Fruit fly (Drosophila melanogaster) whole organism, embryonic: ENCODE results near the gene CG34041.

Experiments used
- Atf3 ChIP-seq: fragments of 200-800 bp; sonication (Bioruptor generic); optimal IDR thresholded peaks from 3 replicates; lab custom pipeline; 2016; ENCODE audit warnings: missing biosample characterization, missing genetic modification characterization
- CG11456 ChIP-seq: fragments of 200-800 bp; sonication (Bioruptor generic); IDR thresholded peaks from 3 replicates; pipeline ENCODE4 v1.3.6; 2022; ENCODE audit warnings: missing biosample characterization, missing genetic modification characterization
- CG12219 ChIP-seq: fragments of 200-800 bp; sonication (Bioruptor generic); optimal IDR thresholded peaks from 3 replicates; lab custom pipeline; 2018; ENCODE audit warnings: missing biosample characterization, mild to moderate bottlenecking, missing genetic modification characterization
- CG12744 ChIP-seq: fragments of 200-800 bp; sonication (Bioruptor generic); optimal IDR thresholded peaks from 2 replicates; lab custom pipeline; 2016; ENCODE audit warnings: missing biosample characterization, missing genetic modification characterization
- CG12769 ChIP-seq: fragments of 200-800 bp; sonication (Bioruptor generic); optimal IDR thresholded peaks from 2 replicates; lab custom pipeline; 2019; ENCODE audit warnings: missing biosample characterization, mild to moderate bottlenecking, missing genetic modification characterization, moderate library complexity
- CG13296 ChIP-seq: fragments of 200-800 bp; sonication (Bioruptor generic); optimal IDR thresholded peaks from 3 replicates; lab custom pipeline; 2018; ENCODE audit warnings: missing biosample characterization, mild to moderate bottlenecking, missing genetic modification characterization
- CG13894 ChIP-seq: fragments of 200-800 bp; sonication (Bioruptor generic); optimal IDR thresholded peaks from 3 replicates; lab custom pipeline; 2018; ENCODE audit warnings: missing biosample characterization, mild to moderate bottlenecking, missing genetic modification characterization, moderate library complexity
- CG14014 ChIP-seq: fragments of 200-800 bp; sonication (Bioruptor generic); IDR thresholded peaks from 2 replicates; pipeline ENCODE4 v1.3.6; 2022; ENCODE audit warnings: missing biosample characterization, missing genetic modification characterization
- CG15011 ChIP-seq: fragments of 200-800 bp; sonication (Bioruptor generic); optimal IDR thresholded peaks from 3 replicates; lab custom pipeline; 2018; ENCODE audit warnings: missing biosample characterization, mild to moderate bottlenecking, missing genetic modification characterization
- CG17385 ChIP-seq: fragments of 200-800 bp; sonication (Bioruptor generic); optimal IDR thresholded peaks from 3 replicates; lab custom pipeline; 2018; ENCODE audit warnings: missing biosample characterization, mild to moderate bottlenecking, missing genetic modification characterization
- CG18599 ChIP-seq: fragments of 200-800 bp; sonication (Bioruptor generic); optimal IDR thresholded peaks from 3 replicates; lab custom pipeline; 2017; ENCODE audit warnings: missing biosample characterization, missing genetic modification characterization, mild to moderate bottlenecking, moderate library complexity, missing genetic modification reagents
- CG34422 ChIP-seq: fragments of 200-800 bp; sonication (Bioruptor generic); IDR thresholded peaks from 3 replicates; pipeline ENCODE4 v1.3.6; 2022; ENCODE audit warnings: missing biosample characterization, missing genetic modification characterization
- CG4282 ChIP-seq: fragments of 200-800 bp; sonication (Bioruptor generic); optimal IDR thresholded peaks from 2 replicates; lab custom pipeline; 2016; ENCODE audit warnings: missing biosample characterization, missing genetic modification characterization
- CG5180 ChIP-seq: fragments of 200-800 bp; sonication (Bioruptor generic); optimal IDR thresholded peaks from 3 replicates; lab custom pipeline; 2017; ENCODE audit warnings: missing biosample characterization, missing genetic modification characterization, mild to moderate bottlenecking, moderate library complexity, missing genetic modification reagents
- CG5245 ChIP-seq: fragments of 200-800 bp; sonication (Bioruptor generic); optimal IDR thresholded peaks from 3 replicates; lab custom pipeline; 2016; ENCODE audit warnings: missing biosample characterization, missing genetic modification characterization
- CG6254 ChIP-seq: fragments of 200-800 bp; sonication (Bioruptor generic); optimal IDR thresholded peaks from 3 replicates; lab custom pipeline; 2017; ENCODE audit warnings: mild to moderate bottlenecking, missing biosample characterization, missing genetic modification reagents, missing genetic modification characterization
- CG7357 ChIP-seq: fragments of 200-800 bp; sonication (Bioruptor generic); IDR thresholded peaks from 3 replicates; pipeline ENCODE4 v1.3.6; 2022; ENCODE audit warnings: missing biosample characterization, missing genetic modification characterization
- CG8281 ChIP-seq: fragments of 200-800 bp; sonication (Bioruptor generic); optimal IDR thresholded peaks from 2 replicates; lab custom pipeline; 2018; ENCODE audit warnings: missing biosample characterization, mild to moderate bottlenecking, missing genetic modification characterization, moderate library complexity
- CG8359 ChIP-seq: fragments of 200-800 bp; sonication (Bioruptor generic); optimal IDR thresholded peaks from 2 replicates; lab custom pipeline; 2017; ENCODE audit warnings: missing biosample characterization, mild to moderate bottlenecking, missing genetic modification characterization, borderline replicate concordance
- CG9876 ChIP-seq: fragments of 200-800 bp; sonication (Bioruptor generic); optimal IDR thresholded peaks from 2 replicates; lab custom pipeline; 2016; ENCODE audit warnings: missing biosample characterization, missing genetic modification characterization
- D19B ChIP-seq: fragments of 200-800 bp; sonication (Bioruptor generic); optimal IDR thresholded peaks from 2 replicates; lab custom pipeline; 2017; ENCODE audit warnings: missing biosample characterization, mild to moderate bottlenecking, missing genetic modification characterization
- Deaf1 ChIP-seq: fragments of 200-800 bp; optimal IDR thresholded peaks from 3 replicates; lab custom pipeline; 2019; ENCODE audit warnings: missing biosample characterization, mild to moderate bottlenecking, missing genetic modification characterization, moderate library complexity
- Dp ChIP-seq: fragments of 200-800 bp; sonication (Bioruptor generic); optimal IDR thresholded peaks from 2 replicates; lab custom pipeline; 2018; ENCODE audit warnings: missing biosample characterization, mild to moderate bottlenecking, missing genetic modification characterization, moderate library complexity
- HLH3B ChIP-seq: fragments of 200-800 bp; sonication (Bioruptor generic); IDR thresholded peaks from 2 replicates; pipeline ENCODE4 v1.3.6; 2022; ENCODE audit warnings: missing biosample characterization, missing genetic modification characterization
- Hr39 ChIP-seq: fragments of >200 bp; optimal IDR thresholded peaks from 2 replicates; lab custom pipeline; 2017
- Jarid2 ChIP-seq: fragments of 200-800 bp; sonication (Bioruptor generic); optimal IDR thresholded peaks from 3 replicates; lab custom pipeline; 2017; ENCODE audit warnings: mild to moderate bottlenecking, missing biosample characterization, missing genetic modification reagents, missing genetic modification characterization
- MESR4 ChIP-seq: fragments of 200-800 bp; sonication (Bioruptor generic); optimal IDR thresholded peaks from 2 replicates; lab custom pipeline; 2018; ENCODE audit warnings: missing biosample characterization, mild to moderate bottlenecking, missing genetic modification characterization, moderate library complexity
- Max ChIP-seq: fragments of 200-800 bp; sonication (Bioruptor generic); optimal IDR thresholded peaks from 2 replicates; lab custom pipeline; 2016; ENCODE audit warnings: missing biosample characterization, mild to moderate bottlenecking, missing genetic modification characterization
- Med ChIP-seq: fragments of 200-800 bp; sonication (Bioruptor generic); peaks from one replicate; lab custom pipeline; 2016; ENCODE audit warnings: missing biosample characterization, missing genetic modification characterization, mild to moderate bottlenecking, inconsistent platforms, moderate library complexity
- Mrtf ChIP-seq: fragments of 200-800 bp; sonication (Bioruptor generic); IDR thresholded peaks from 3 replicates; pipeline ENCODE4 v1.3.6; 2022; ENCODE audit warnings: missing biosample characterization, missing genetic modification characterization
- NC2α ChIP-seq: fragments of 200-800 bp; sonication (Bioruptor generic); optimal IDR thresholded peaks from 2 replicates; lab custom pipeline; 2016; ENCODE audit warnings: missing biosample characterization, missing genetic modification characterization
- Ptx1 ChIP-seq: fragments of 200-800 bp; sonication (Bioruptor generic); IDR thresholded peaks from 2 replicates; pipeline ENCODE4 v1.3.6; 2022; ENCODE audit warnings: missing biosample characterization, missing genetic modification characterization
- Six4 ChIP-seq: fragments of 200-800 bp; sonication (Bioruptor generic); optimal IDR thresholded peaks from 2 replicates; lab custom pipeline; 2016; ENCODE audit warnings: missing biosample characterization, missing genetic modification characterization
- Ssrp ChIP-seq: fragments of 200-800 bp; sonication (Bioruptor generic); optimal IDR thresholded peaks from 2 replicates; lab custom pipeline; 2018; ENCODE audit warnings: missing biosample characterization, mild to moderate bottlenecking, missing genetic modification characterization, moderate library complexity
- Usf ChIP-seq: fragments of 200-800 bp; sonication (Bioruptor generic); optimal IDR thresholded peaks from 2 replicates; lab custom pipeline; 2017; ENCODE audit warnings: missing genotype, missing biosample characterization, missing genetic modification characterization
- abd-A ChIP-seq: fragments of 200-800 bp; sonication (Bioruptor generic); optimal IDR thresholded peaks from 3 replicates; lab custom pipeline; 2019; ENCODE audit warnings: missing biosample characterization, mild to moderate bottlenecking, missing genetic modification characterization, moderate library complexity
- aop ChIP-seq: fragments of 200-800 bp; sonication (Bioruptor generic); IDR thresholded peaks from 2 replicates; pipeline ENCODE4 v1.3.6; 2022; ENCODE audit warnings: missing biosample characterization, missing genetic modification characterization
- ara ChIP-seq: fragments of 200-800 bp; sonication (Bioruptor generic); IDR thresholded peaks from 2 replicates; pipeline ENCODE4 v1.3.6; 2022; ENCODE audit warnings: missing biosample characterization, missing genetic modification characterization
- ash1 ChIP-seq: fragments of 200-800 bp; sonication (Bioruptor generic); optimal IDR thresholded peaks from 2 replicates; lab custom pipeline; 2018; ENCODE audit warnings: missing biosample characterization, mild to moderate bottlenecking, missing genetic modification characterization
- crc ChIP-seq: fragments of 200-800 bp; sonication (Bioruptor generic); optimal IDR thresholded peaks from 2 replicates; lab custom pipeline; 2016; ENCODE audit warnings: missing biosample characterization, missing genetic modification characterization
- ewg ChIP-seq: fragments of 200-800 bp; sonication (Bioruptor generic); optimal IDR thresholded peaks from 3 replicates; lab custom pipeline; 2017; ENCODE audit warnings: mild to moderate bottlenecking, missing biosample characterization, missing genetic modification reagents, missing genetic modification characterization
- ham ChIP-seq: fragments of 200-800 bp; sonication (Bioruptor generic); IDR thresholded peaks from 2 replicates; pipeline ENCODE4 v1.3.6; 2022; ENCODE audit warnings: missing biosample characterization, missing genetic modification characterization
- hb ChIP-seq: fragments of 200-800 bp; sonication (Bioruptor generic); IDR thresholded peaks from 3 replicates; pipeline ENCODE4 v1.3.6; 2022; ENCODE audit warnings: missing biosample characterization, missing genetic modification characterization; ENCODE audit not compliant: partially characterized antibody
- mam ChIP-seq: fragments of 200-800 bp; sonication (Bioruptor generic); optimal IDR thresholded peaks from 3 replicates; lab custom pipeline; 2016; ENCODE audit warnings: missing biosample characterization, missing genetic modification characterization
- nau ChIP-seq: fragments of 200-800 bp; sonication (Bioruptor generic); optimal IDR thresholded peaks from 3 replicates; lab custom pipeline; 2017; ENCODE audit warnings: missing biosample characterization, mild to moderate bottlenecking, missing genetic modification characterization, missing genetic modification reagents
- pfk ChIP-seq: fragments of 200-800 bp; sonication (Bioruptor generic); optimal IDR thresholded peaks from 2 replicates; lab custom pipeline; 2018; ENCODE audit warnings: missing biosample characterization, mild to moderate bottlenecking, missing genetic modification characterization, moderate library complexity
- prd ChIP-seq, 3 experiments: fragments of >200 bp in 2 of 3; fragments of 200-800 bp in 1 of 3; sonication (Bioruptor generic) in 1 of 3; optimal IDR thresholded peaks in 2 of 3; IDR thresholded peaks in 1 of 3; 2 replicates in 2 of 3; 3 replicates in 1 of 3; pipeline versions ENCODE4 v1.3.6 to Lab custom; 2017 to 2022; ENCODE audit warnings: missing biosample characterization in 1 of 3, missing genetic modification characterization in 1 of 3
- ranshi ChIP-seq: fragments of 200-800 bp; sonication (Bioruptor generic); IDR thresholded peaks from 2 replicates; pipeline ENCODE4 v1.3.6; 2022; ENCODE audit warnings: missing biosample characterization, missing genetic modification characterization
- sr ChIP-seq: fragments of 200-800 bp; sonication (Bioruptor generic); IDR thresholded peaks from 3 replicates; pipeline ENCODE4 v1.3.6; 2022; ENCODE audit warnings: missing biosample characterization, missing genetic modification characterization
- tap ChIP-seq: fragments of 200-800 bp; optimal IDR thresholded peaks from 3 replicates; lab custom pipeline; 2019; ENCODE audit warnings: missing biosample characterization, mild to moderate bottlenecking, missing genetic modification characterization, moderate library complexity
- z ChIP-seq: fragments of 200-800 bp; sonication (Bioruptor generic); IDR thresholded peaks from 3 replicates; pipeline ENCODE4 v1.3.6; 2022; ENCODE audit warnings: missing biosample characterization, missing genetic modification characterization

Gene CG34041

dm6 chr3R:30460187-30460586 lies 47.6 kb upstream of the CG34041 start:
- no peak for TF ChIP-seq CG5245 (GFP tag; lab: Kevin White, UChicago)
- TF ChIP-seq CG8359 (GFP tag; lab: Kevin White, UChicago) = no peak
- TF ChIP-seq D19B (GFP tag; lab: Kevin White, UChicago) = peak; percentile 24
- peak; percentile 58 for TF ChIP-seq CG12769 (tag; lab: Kevin White, UChicago)
- no peak for TF ChIP-seq CG6254 (GFP tag; lab: Kevin White, UChicago)
- no peak for TF ChIP-seq mam (GFP tag; lab: Kevin White, UChicago)
- TF ChIP-seq CG13296 (GFP tag; lab: Kevin White, UChicago) = no peak
- TF ChIP-seq ham (GFP tag; lab: Robert Waterston, UW) = no peak
- TF ChIP-seq tap (tag; lab: Kevin White, UChicago) = no peak
- TF ChIP-seq CG17385 (GFP tag; lab: Kevin White, UChicago) = no peak
- no peak for TF ChIP-seq nau (GFP tag; lab: Kevin White, UChicago)
- no peak for TF ChIP-seq Atf3 (GFP tag; lab: Kevin White, UChicago)
- TF ChIP-seq ewg = no peak
- TF ChIP-seq crc (GFP tag; lab: Kevin White, UChicago) = no peak
- TF ChIP-seq ranshi = no peak
- no peak for TF ChIP-seq aop
- TF ChIP-seq Jarid2 = peak; percentile 48
- TF ChIP-seq CG5180 (GFP tag; lab: Kevin White, UChicago) = peak; percentile 99
- TF ChIP-seq HLH3B (GFP tag; lab: Robert Waterston, UW) = no peak
- TF ChIP-seq CG13894 (tag; lab: Kevin White, UChicago) = peak; percentile 52
- TF ChIP-seq CG7357 (GFP tag; lab: Robert Waterston, UW) = no peak
- TF ChIP-seq sr (GFP tag; lab: Robert Waterston, UW) = no peak
- TF ChIP-seq pfk (GFP tag; lab: Kevin White, UChicago) = no peak
- TF ChIP-seq MESR4 (GFP tag; lab: Kevin White, UChicago) = no peak
- no peak for TF ChIP-seq hb (GFP tag; lab: Robert Waterston, UW)
- TF ChIP-seq Ptx1 = no peak
- TF ChIP-seq CG12744 (GFP tag; lab: Kevin White, UChicago) = no peak
- TF ChIP-seq Usf (GFP tag; lab: Kevin White, UChicago) = no peak
- no peak for TF ChIP-seq CG11456
- no peak for TF ChIP-seq NC2α (GFP tag; lab: Kevin White, UChicago)
- TF ChIP-seq abd-A (tag; lab: Kevin White, UChicago) = no peak
- peak; percentile 70; the same call in 2 of the 3 replicates for TF ChIP-seq z
- no peak for TF ChIP-seq Mrtf
- TF ChIP-seq CG8281 (tag; lab: Kevin White, UChicago) = peak; percentile 92
- no peak for TF ChIP-seq CG12219
- no peak for TF ChIP-seq Six4 (GFP tag; lab: Kevin White, UChicago)
- no peak for TF ChIP-seq CG18599 (GFP tag; lab: Kevin White, UChicago)
- no peak for TF ChIP-seq CG15011 (GFP tag; lab: Kevin White, UChicago)
- no peak for TF ChIP-seq prd (optimal IDR thresholded peaks at IDR 0.05; lab: Kevin White, UChicago)
- TF ChIP-seq prd (GFP tag; IDR thresholded peaks at IDR 0.05; lab: Robert Waterston, UW) = no peak
- no peak for TF ChIP-seq CG14014 (GFP tag; lab: Robert Waterston, UW)
- no peak for TF ChIP-seq ara (GFP tag; lab: Robert Waterston, UW)
- TF ChIP-seq Med = peak; percentile 73
- TF ChIP-seq Dp (GFP tag; lab: Kevin White, UChicago) = no peak
- TF ChIP-seq ash1 (GFP tag; lab: Kevin White, UChicago) = no peak
- peak; percentile 97 for TF ChIP-seq Deaf1 (tag; lab: Kevin White, UChicago)
- TF ChIP-seq Ssrp (tag; lab: Kevin White, UChicago) = no peak
- TF ChIP-seq CG9876 (GFP tag; lab: Kevin White, UChicago) = no peak
- no peak for TF ChIP-seq Hr39 (lab: Kevin White, UChicago)
- TF ChIP-seq CG34422 = no peak
- no peak for TF ChIP-seq Max (GFP tag; lab: Kevin White, UChicago)
- no peak for TF ChIP-seq CG4282 (GFP tag; lab: Kevin White, UChicago)
